Worm (Caenorhabditis elegans): ENCODE measurements around the gene B0563.5.

The B0563.5 gene

DNA sequence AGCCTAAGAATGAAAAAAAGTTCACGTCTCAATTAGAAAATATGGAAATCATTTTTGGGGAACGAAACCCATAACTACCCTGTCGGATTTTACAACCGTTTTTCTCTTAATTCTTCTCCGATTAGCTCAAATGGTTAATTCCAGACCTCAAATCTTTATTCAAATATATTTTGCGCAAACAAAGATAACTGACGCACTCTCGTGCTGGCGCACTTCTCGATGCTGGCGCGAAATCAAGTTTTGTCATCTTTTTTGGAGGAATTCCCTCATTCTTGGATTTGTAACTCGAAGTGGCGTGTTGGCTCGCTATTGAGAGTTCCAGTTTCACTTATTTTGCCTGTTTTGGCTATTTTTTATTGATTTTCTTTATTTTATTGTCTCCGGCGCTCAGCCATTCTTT is 28.4 kb upstream of the B0563.5 start:
- TF ChIP-seq ztf-29 (GFP tag; IDR thresholded peaks at IDR 0.05) (no peak), klf-2 (GFP tag; conservative IDR thresholded peaks at IDR 0.05) (no peak), cog-1 (tag; optimal IDR thresholded peaks at IDR 0.05) (no peak), flt-1 (GFP tag; IDR thresholded peaks at IDR 0.05) (no peak), tab-1 (GFP tag; IDR thresholded peaks at IDR 0.05) (no peak), med-1 (GFP tag; optimal IDR thresholded peaks at IDR 0.05; ENCODE audit: insufficient read depth) (no peak), ztf-23 (GFP tag; IDR thresholded peaks at IDR 0.05) (no peak), T22C8.4 (GFP tag; IDR thresholded peaks at IDR 0.05) (no peak), ref-1 (GFP tag; conservative IDR thresholded peaks at IDR 0.05) (no peak)

DNA sequence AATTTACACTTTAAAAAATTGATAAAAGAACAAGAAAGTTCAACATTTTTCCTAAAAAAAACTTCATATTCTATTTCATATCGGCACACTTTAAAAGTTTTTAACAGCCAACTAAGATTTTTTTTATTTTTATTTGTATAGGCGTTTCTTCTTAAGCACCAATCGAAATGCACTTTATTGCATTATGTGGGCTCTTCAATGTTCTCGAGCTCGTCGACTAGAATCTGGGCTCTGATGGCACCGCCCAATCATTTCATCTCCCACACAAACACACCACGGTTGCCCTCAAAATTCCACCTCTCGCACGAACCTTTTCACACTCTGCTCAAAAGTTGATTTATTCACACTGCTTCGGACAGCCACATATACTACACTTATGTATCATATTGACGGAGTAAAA is 8.5 kb upstream of the B0563.5 start, which contains the start of gene B0563.6:
B0563.6 (plus strand) TSS at position 301 of the 400 bp plus-strand sequence.
- TF ChIP-seq cog-1 (tag; optimal IDR thresholded peaks at IDR 0.05) (no peak), ref-1 (GFP tag; conservative IDR thresholded peaks at IDR 0.05) (no peak), klf-2 (GFP tag; conservative IDR thresholded peaks at IDR 0.05) (no peak), ztf-23 (GFP tag; IDR thresholded peaks at IDR 0.05) (no peak), tab-1 (GFP tag; IDR thresholded peaks at IDR 0.05) (no peak), T22C8.4 (GFP tag; IDR thresholded peaks at IDR 0.05) (no peak), ztf-29 (GFP tag; IDR thresholded peaks at IDR 0.05) (no peak), med-1 (GFP tag; optimal IDR thresholded peaks at IDR 0.05; ENCODE audit: insufficient read depth) (no peak), flt-1 (GFP tag; IDR thresholded peaks at IDR 0.05) (no peak)

ce11 chrX:9146953-9147352 is 1.0 kb downstream of the B0563.5 start:
- TF ChIP-seq klf-2 (GFP tag; conservative IDR thresholded peaks at IDR 0.05) (no peak), tab-1 (GFP tag; IDR thresholded peaks at IDR 0.05) (no peak), ztf-23 (GFP tag; IDR thresholded peaks at IDR 0.05) (no peak), T22C8.4 (GFP tag; IDR thresholded peaks at IDR 0.05) (no peak), med-1 (GFP tag; optimal IDR thresholded peaks at IDR 0.05; ENCODE audit: insufficient read depth) (no peak), flt-1 (GFP tag; IDR thresholded peaks at IDR 0.05) (no peak), ztf-29 (GFP tag; IDR thresholded peaks at IDR 0.05) (no peak), cog-1 (tag; optimal IDR thresholded peaks at IDR 0.05) (no peak)

DNA sequence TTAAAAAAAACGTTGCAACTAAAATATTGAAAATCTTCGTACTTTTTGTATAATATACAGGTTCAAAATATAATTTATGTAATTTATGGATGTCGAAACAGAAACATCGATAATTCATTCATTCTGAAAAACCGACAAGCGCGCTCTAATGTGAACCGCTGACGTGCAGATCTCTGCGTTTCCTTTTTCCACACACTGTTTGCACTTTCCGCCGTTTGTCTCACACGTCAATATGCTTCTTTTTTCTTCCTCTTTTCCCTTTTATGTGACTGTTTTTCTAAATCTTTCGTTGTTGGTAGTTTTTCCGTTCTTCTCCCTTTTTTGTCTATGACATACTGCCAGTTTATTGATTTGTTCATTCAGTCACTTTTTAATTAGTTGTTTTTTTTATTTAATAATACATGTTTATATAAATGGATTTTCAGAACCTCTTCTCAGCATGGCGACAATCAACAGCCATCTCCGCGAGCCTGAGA is 4.4 kb downstream of the B0563.5 start, which contains the start of gene tmbi-4:
tmbi-4 (plus strand) TSS at position 426 of the 476 bp plus-strand sequence.
- TF ChIP-seq ztf-23 (GFP tag; IDR thresholded peaks at IDR 0.05) (no peak), ztf-29 (GFP tag; IDR thresholded peaks at IDR 0.05) (no peak), T22C8.4 (GFP tag; IDR thresholded peaks at IDR 0.05) (no peak)

ce11 chrX:9154216-9154615 is 8.3 kb downstream of the B0563.5 start, which contains the start of gene B0563.7:
B0563.7 (minus strand) TSS chrX:9154316.
- TF ChIP-seq ztf-23 (GFP tag; IDR thresholded peaks at IDR 0.05) (no peak), cog-1 (tag; optimal IDR thresholded peaks at IDR 0.05) (no peak), ref-1 (GFP tag; conservative IDR thresholded peaks at IDR 0.05) (no peak), tab-1 (GFP tag; IDR thresholded peaks at IDR 0.05) (no peak), flt-1 (GFP tag; IDR thresholded peaks at IDR 0.05) (no peak), ztf-29 (GFP tag; IDR thresholded peaks at IDR 0.05) (no peak), klf-2 (GFP tag; conservative IDR thresholded peaks at IDR 0.05) (no peak), T22C8.4 (GFP tag; IDR thresholded peaks at IDR 0.05) (no peak), med-1 (GFP tag; optimal IDR thresholded peaks at IDR 0.05; ENCODE audit: insufficient read depth) (no peak)

- TF ChIP-seq flt-1 (GFP tag; IDR thresholded peaks at IDR 0.05) (no peak), tab-1 (GFP tag; IDR thresholded peaks at IDR 0.05) (no peak), klf-2 (GFP tag; conservative IDR thresholded peaks at IDR 0.05) (no peak)
These were observed 9.8 kb downstream of the B0563.5 start for ce11 chrX:9155751-9156150.

- TF ChIP-seq med-1 (GFP tag; optimal IDR thresholded peaks at IDR 0.05; ENCODE audit: insufficient read depth) (no peak), flt-1 (GFP tag; IDR thresholded peaks at IDR 0.05) (no peak), klf-2 (GFP tag; conservative IDR thresholded peaks at IDR 0.05) (no peak), ref-1 (GFP tag; conservative IDR thresholded peaks at IDR 0.05) (no peak), ztf-29 (GFP tag; IDR thresholded peaks at IDR 0.05) (no peak), tab-1 (GFP tag; IDR thresholded peaks at IDR 0.05) (no peak), T22C8.4 (GFP tag; IDR thresholded peaks at IDR 0.05) (no peak), ztf-23 (GFP tag; IDR thresholded peaks at IDR 0.05) (no peak), cog-1 (tag; optimal IDR thresholded peaks at IDR 0.05) (no peak)
These were observed 15.4 kb downstream of the B0563.5 start for ce11 chrX:9161253-9161904.

ce11 chrX:9162864-9163263 is 16.9 kb downstream of the B0563.5 start, which contains the start of gene tsp-11:
tsp-11 (plus strand) TSS chrX:9163164.
- TF ChIP-seq cog-1 (tag; optimal IDR thresholded peaks at IDR 0.05) (no peak), flt-1 (GFP tag; IDR thresholded peaks at IDR 0.05) (no peak), klf-2 (GFP tag; conservative IDR thresholded peaks at IDR 0.05) (no peak), ztf-23 (GFP tag; IDR thresholded peaks at IDR 0.05) (no peak), ztf-29 (GFP tag; IDR thresholded peaks at IDR 0.05) (no peak), ref-1 (GFP tag; conservative IDR thresholded peaks at IDR 0.05) (no peak), tab-1 (GFP tag; IDR thresholded peaks at IDR 0.05) (no peak), T22C8.4 (GFP tag; IDR thresholded peaks at IDR 0.05) (no peak)

ce11 chrX:9166921-9167320 is 21.0 kb downstream of the B0563.5 start, which contains the start of gene B0563.10:
B0563.10 (minus strand) TSS chrX:9167245.
- TF ChIP-seq ref-1 (GFP tag; conservative IDR thresholded peaks at IDR 0.05) (no peak), med-1 (GFP tag; optimal IDR thresholded peaks at IDR 0.05; ENCODE audit: insufficient read depth) (no peak), ztf-29 (GFP tag; IDR thresholded peaks at IDR 0.05) (no peak), ztf-23 (GFP tag; IDR thresholded peaks at IDR 0.05) (no peak), tab-1 (GFP tag; IDR thresholded peaks at IDR 0.05) (no peak), klf-2 (GFP tag; conservative IDR thresholded peaks at IDR 0.05) (no peak), flt-1 (GFP tag; IDR thresholded peaks at IDR 0.05) (no peak)

- no peak for TF ChIP-seq ztf-23 (GFP tag; IDR thresholded peaks at IDR 0.05)
- TF ChIP-seq flt-1 (GFP tag; IDR thresholded peaks at IDR 0.05): no peak
- no peak for TF ChIP-seq ref-1 (GFP tag; conservative IDR thresholded peaks at IDR 0.05)
These were observed 22.3 kb downstream of the B0563.5 start, which contains the start of gene B0563.9 for ce11 chrX:9168239-9168638. B0563.9 (plus strand) TSS chrX:9168539.
